Worm (Caenorhabditis elegans) whole organism, late embryonic: ENCODE measurements around the gene F47G3.1.

ENCODE experiments used
- ahr-1 ChIP-seq: sonication (generic microtip); optimal IDR thresholded peaks from 2 replicates; lab custom pipeline; 2016; ENCODE audit warnings: missing genetic modification characterization, missing compliant biosample characterization
- ama-1 ChIP-seq: fragments of 150-350 bp; optimal IDR thresholded peaks from 2 replicates; lab custom pipeline; 2014
- hlh-30 ChIP-seq: sonication (generic microtip); optimal IDR thresholded peaks from 2 replicates; lab custom pipeline; 2017; ENCODE audit warnings: antibody characterized with exemption, missing genetic modification characterization, missing compliant biosample characterization; ENCODE audit not compliant: insufficient read depth
- hlh-8 ChIP-seq: sonication (generic microtip); optimal IDR thresholded peaks from 2 replicates; lab custom pipeline; 2016; ENCODE audit warnings: missing genotype, missing genetic modification characterization, missing compliant biosample characterization
- npax-4 ChIP-seq: sonication (generic microtip); optimal IDR thresholded peaks from 2 replicates; lab custom pipeline; 2016; ENCODE audit warnings: missing genetic modification characterization, missing compliant biosample characterization
- pha-4 ChIP-seq: fragments of 150-350 bp; optimal IDR thresholded peaks from 2 replicates; lab custom pipeline; 2018; ENCODE audit warnings: missing biosample characterization, missing genetic modification reagents, missing genetic modification characterization
- tbx-2 ChIP-seq: sonication (generic microtip); optimal IDR thresholded peaks from 2 replicates; lab custom pipeline; 2016; ENCODE audit warnings: missing genetic modification characterization, missing compliant biosample characterization

ce11 chrX:2386922-2387566 lies 1.5 kb downstream of the F47G3.1 start:
- TF ChIP-seq ama-1 (lab: Kevin White, UChicago), result no peak
- TF ChIP-seq tbx-2, result no peak
- TF ChIP-seq pha-4 (tag; lab: Kevin White, UChicago), result no peak
- no peak for TF ChIP-seq npax-4 (tag; lab: Kevin White, UChicago)
- no peak for TF ChIP-seq hlh-30 (tag; lab: Kevin White, UChicago)
- no peak for TF ChIP-seq hlh-8 (tag; lab: Kevin White, UChicago)
- TF ChIP-seq ahr-1 (tag; lab: Kevin White, UChicago), result no peak
